Fruit fly (Drosophila melanogaster): Measurements from ENCODE around the gene Hex-t1.

- no peak for TF ChIP-seq usp (GFP tag; optimal IDR thresholded peaks at IDR 0.05)
- TF ChIP-seq CG8478 (optimal IDR thresholded peaks at IDR 0.05): no peak
Measured at dm6 chr3R:26480362-26480761, 31.5 kb downstream of the Hex-t1 start.
